Worm (Caenorhabditis elegans) whole organism, L1 larva: ENCODE results near the gene nhr-123.

Source experiments
- ceh-82 ChIP-seq, 3 experiments: fragments of 150-350 bp in 1 of 3; sonication (generic microtip) in 2 of 3; optimal IDR thresholded peaks; 2 replicates each; lab custom pipeline; 2014 to 2017; ENCODE audit warnings: missing biosample characterization in 3 of 3, missing genetic modification characterization in 3 of 3
- ceh-90 ChIP-seq: sonication (generic microtip); optimal IDR thresholded peaks from 2 replicates; lab custom pipeline; 2016; ENCODE audit warnings: missing genetic modification characterization, missing compliant biosample characterization
- ces-1 ChIP-seq: fragments of 150-350 bp; optimal IDR thresholded peaks from 2 replicates; lab custom pipeline; 2014; ENCODE audit warnings: missing biosample characterization, missing genetic modification reagents, missing genetic modification characterization
- irx-1 ChIP-seq: sonication (generic microtip); optimal IDR thresholded peaks from 2 replicates; lab custom pipeline; 2016; ENCODE audit warnings: missing genetic modification characterization, missing compliant biosample characterization
- nhr-237 ChIP-seq: fragments of 150-350 bp; optimal IDR thresholded peaks from 2 replicates; lab custom pipeline; 2014; ENCODE audit warnings: missing biosample characterization, missing genetic modification characterization
- nhr-90 ChIP-seq: sonication (generic microtip); optimal IDR thresholded peaks from 2 replicates; lab custom pipeline; 2016; ENCODE audit warnings: mild to moderate bottlenecking, missing genetic modification characterization, missing compliant biosample characterization; ENCODE audit not compliant: poor library complexity
- pqm-1 ChIP-seq: sonication (generic microtip); optimal IDR thresholded peaks from 3 replicates; lab custom pipeline; 2017; ENCODE audit warnings: missing biosample characterization, missing genetic modification characterization
- rnt-1 ChIP-seq: sonication (generic microtip); optimal IDR thresholded peaks from 2 replicates; lab custom pipeline; 2016; ENCODE audit warnings: mild to moderate bottlenecking, missing genetic modification characterization, moderate library complexity, missing compliant biosample characterization
- unc-130 ChIP-seq: fragments of 150-350 bp; optimal IDR thresholded peaks from 2 replicates; lab custom pipeline; 2017; ENCODE audit warnings: missing biosample characterization, missing genetic modification characterization, inconsistent platforms
- ztf-11 ChIP-seq, 2 experiments: sonication (generic microtip); optimal IDR thresholded peaks; 2 replicates each; lab custom pipeline; 2016 to 2017; ENCODE audit warnings: missing genetic modification characterization in 2 of 2, missing biosample characterization in 1 of 2, missing compliant biosample characterization in 1 of 2

DNA sequence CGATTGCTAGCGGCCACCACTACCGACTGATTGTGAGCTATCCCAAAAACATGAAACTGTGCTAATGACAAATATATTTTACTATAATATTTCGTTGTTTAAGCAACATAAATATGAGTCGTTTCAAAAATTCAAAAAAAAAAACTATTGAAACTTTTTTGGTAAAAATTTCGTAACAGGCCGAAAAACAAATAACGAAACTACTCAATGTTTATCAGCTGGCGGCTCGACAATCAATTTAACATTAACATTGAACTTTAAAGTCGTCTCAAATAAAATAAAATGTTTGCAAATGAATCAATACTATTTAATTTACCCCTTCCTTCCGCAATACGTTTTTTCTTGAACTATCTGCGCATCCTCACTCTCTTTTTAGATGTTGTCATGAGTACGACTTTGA lies 6.6 kb downstream of the nhr-123 start:
- no peak for TF ChIP-seq unc-130 (tag; lab: Kevin White, UChicago)
- TF ChIP-seq nhr-237, result no peak
- no peak for TF ChIP-seq rnt-1 (tag; lab: Kevin White, UChicago)
- no peak for TF ChIP-seq ztf-11 (tag; optimal IDR thresholded peaks at IDR 0.05; lab: Kevin White, UChicago)
- no peak for TF ChIP-seq ceh-82 (tag; optimal IDR thresholded peaks at IDR 0.05; lab: Kevin White, UChicago)
- no peak for TF ChIP-seq ceh-90 (tag; lab: Kevin White, UChicago)
- TF ChIP-seq irx-1 (tag; lab: Kevin White, UChicago), result no peak
- TF ChIP-seq nhr-90, result no peak
- no peak for TF ChIP-seq ces-1 (GFP tag; lab: Kevin White, UChicago)
- TF ChIP-seq pqm-1 (tag; lab: Kevin White, UChicago), result no peak
